Worm (Caenorhabditis elegans) whole organism, young adult: ENCODE measurements around the gene hrg-3.

ENCODE experiments used
- F22D6.2 ChIP-seq: sonication (generic microtip); optimal IDR thresholded peaks from 2 replicates; lab custom pipeline; 2016; ENCODE audit warnings: mild to moderate bottlenecking, missing genetic modification characterization, missing compliant biosample characterization
- K12H6.12 ChIP-seq: fragments of 200-800 bp; sonication (Bioruptor generic); optimal IDR thresholded peaks from 2 replicates; lab custom pipeline; 2018; ENCODE audit warnings: mild to moderate bottlenecking, missing genetic modification characterization, missing compliant biosample characterization
- T26A5.8 ChIP-seq: sonication (generic microtip); optimal IDR thresholded peaks from 2 replicates; lab custom pipeline; 2016; ENCODE audit warnings: missing genetic modification characterization, missing compliant biosample characterization
- Y56A3A.18 ChIP-seq: fragments of 200-800 bp; sonication (Bioruptor generic); IDR thresholded peaks from 2 replicates; pipeline ENCODE4 v1.3.6; 2022; ENCODE audit warnings: missing genetic modification reagents, missing genetic modification characterization, missing compliant biosample characterization
- ceh-27 ChIP-seq: fragments of 200-800 bp; sonication (Bioruptor generic); optimal IDR thresholded peaks from 2 replicates; lab custom pipeline; 2018; ENCODE audit warnings: mild to moderate bottlenecking, missing genetic modification characterization, moderate library complexity, missing compliant biosample characterization
- ceh-79 ChIP-seq: sonication (generic microtip); optimal IDR thresholded peaks from 2 replicates; lab custom pipeline; 2017; ENCODE audit warnings: mild to moderate bottlenecking, missing genetic modification characterization, missing compliant biosample characterization
- dox-1 ChIP-seq: fragments of 200-800 bp; sonication (Bioruptor generic); IDR thresholded peaks from 2 replicates; pipeline ENCODE4 v1.3.6; 2022; ENCODE audit warnings: missing genetic modification reagents, missing genetic modification characterization, missing compliant biosample characterization
- efl-1 ChIP-seq: fragments of 150-350 bp; optimal IDR thresholded peaks from 2 replicates; lab custom pipeline; 2014; ENCODE audit warnings: missing biosample characterization, missing genetic modification reagents, missing genetic modification characterization
- ekl-4 ChIP-seq: fragments of 200-800 bp; sonication (Bioruptor generic); IDR thresholded peaks from 2 replicates; pipeline ENCODE4 v1.3.6; 2022; ENCODE audit warnings: missing genetic modification reagents, missing genetic modification characterization, missing compliant biosample characterization
- hlh-26 ChIP-seq: fragments of 200-800 bp; sonication (Bioruptor generic); conservative IDR thresholded peaks from 2 replicates; pipeline ENCODE4 v1.3.6; 2022; ENCODE audit warnings: missing genetic modification reagents, missing genetic modification characterization, missing compliant biosample characterization
- mes-4 ChIP-seq: sonication (generic microtip); optimal IDR thresholded peaks from 2 replicates; lab custom pipeline; 2016; ENCODE audit warnings: missing genotype, missing genetic modification characterization, missing compliant biosample characterization
- snpc-4 ChIP-seq, 5 experiments: fragments of 150-350 bp in 1 of 5; sonication (generic microtip) in 4 of 5; optimal IDR thresholded peaks; 2 replicates each; lab custom pipeline; 2014 to 2018; ENCODE audit warnings: missing genetic modification characterization in 5 of 5, missing biosample characterization in 3 of 5, antibody characterized with exemption in 2 of 5, mild to moderate bottlenecking in 2 of 5, missing compliant biosample characterization in 2 of 5, missing genotype in 2 of 5, moderate library complexity in 2 of 5, missing genetic modification reagents in 1 of 5
- tbx-9 ChIP-seq: sonication (generic microtip); optimal IDR thresholded peaks from 2 replicates; lab custom pipeline; 2016; ENCODE audit warnings: borderline replicate concordance, missing genetic modification characterization, inconsistent platforms, missing compliant biosample characterization
- unc-130 ChIP-seq: sonication (generic microtip); optimal IDR thresholded peaks from 2 replicates; lab custom pipeline; 2016; ENCODE audit warnings: missing genetic modification reagents, missing genetic modification characterization, missing compliant biosample characterization

DNA sequence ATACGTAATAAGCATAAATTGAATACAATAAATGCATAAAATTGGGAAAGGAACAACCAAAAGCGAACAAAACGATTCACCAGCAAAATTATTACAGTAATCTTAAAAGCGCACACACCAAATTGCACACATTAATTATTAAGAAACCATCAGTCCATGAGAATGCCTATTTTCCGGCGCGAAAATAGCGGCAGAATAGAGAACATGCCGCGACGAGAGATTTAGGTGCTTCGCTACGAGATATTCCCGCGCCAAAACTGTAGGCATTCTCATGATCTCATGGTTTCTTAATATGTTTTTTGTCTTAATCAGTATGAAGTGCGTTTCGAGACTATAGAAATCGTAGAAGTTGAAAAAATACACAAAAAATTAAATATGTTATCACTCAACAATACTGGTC, 27.9 kb downstream of the hrg-3 start:
- TF ChIP-seq T26A5.8 (tag; lab: Kevin White, UChicago) (no peak), tbx-9 (tag; lab: Kevin White, UChicago) (no peak), ceh-79 (tag; lab: Kevin White, UChicago) (no peak), snpc-4 (GFP tag; optimal IDR thresholded peaks at IDR 0.05; lab: Kevin White, UChicago) (no peak), snpc-4 (tag; optimal IDR thresholded peaks at IDR 0.05; lab: Kevin White, UChicago) (no peak), K12H6.12 (no peak), mes-4 (tag; lab: Kevin White, UChicago) (no peak), hlh-26 (GFP tag; lab: Robert Waterston, UW) (no peak), efl-1 (peak; percentile 56), ekl-4 (GFP tag; lab: Robert Waterston, UW) (no peak; the same call in 1 of the 2 replicates), ceh-27 (GFP tag; lab: Kevin White, UChicago) (no peak), Y56A3A.18 (no peak), F22D6.2 (tag; lab: Kevin White, UChicago) (no peak), dox-1 (no peak), unc-130 (GFP tag; lab: Kevin White, UChicago) (no peak)
